Worm (Caenorhabditis elegans): ENCODE measurements around the gene wee-1.3.

ce11 chrII:9704746-9705145, 11.5 kb downstream of the wee-1.3 start, which contains the start of gene Y53C12A.10:
- TF ChIP-seq unc-39 (tag; optimal IDR thresholded peaks at IDR 0.05) (no peak), elt-3 (tag; optimal IDR thresholded peaks at IDR 0.05) (no peak), unc-62 (GFP tag; optimal IDR thresholded peaks at IDR 0.05) (no peak), drap-1 (GFP tag; optimal IDR thresholded peaks at IDR 0.05) (no peak), lin-13 (tag; optimal IDR thresholded peaks at IDR 0.05) (no peak), mab-5 (tag; optimal IDR thresholded peaks at IDR 0.05) (no peak), sptf-1 (tag; optimal IDR thresholded peaks at IDR 0.05) (no peak)

Measured in whole organism, mixed stage, embryonic.